Fruit fly (Drosophila melanogaster) whole organism: Measurements from ENCODE around the gene CG31810.

Experiments used
- pan ChIP-seq: fragments of >200 bp; optimal IDR thresholded peaks from 2 replicates; lab custom pipeline; 2017
- psq ChIP-seq: fragments of >200 bp; optimal IDR thresholded peaks from 2 replicates; lab custom pipeline; 2017
- usp ChIP-seq: fragments of >200 bp; optimal IDR thresholded peaks from 2 replicates; lab custom pipeline; 2017; ENCODE audit warnings: missing biosample characterization, missing genetic modification characterization, mixed read lengths

DNA sequence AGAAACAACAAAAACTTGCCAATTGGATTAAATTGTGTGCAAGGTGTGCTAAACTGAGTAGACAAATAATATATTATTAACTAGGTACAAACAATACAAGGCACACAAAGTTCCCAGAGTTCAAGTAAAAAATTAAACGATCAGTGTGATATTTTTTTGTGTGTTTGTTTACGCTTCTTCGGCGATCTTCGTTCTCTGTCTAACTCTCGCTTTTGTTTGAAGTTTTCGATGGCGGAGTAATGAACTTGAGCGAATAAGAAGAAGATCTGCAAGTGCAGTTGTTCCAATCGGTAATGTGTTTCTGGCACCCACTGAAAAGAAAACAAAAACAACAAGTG lies 35.4 kb downstream of the CG31810 start:
- no peak for TF ChIP-seq psq (lab: Kevin White, UChicago)
- TF ChIP-seq usp (GFP tag; lab: Kevin White, UChicago) = no peak
- no peak for TF ChIP-seq pan
